Worm (Caenorhabditis elegans) whole organism, L3 larva: ENCODE data around the gene Y105C5B.3.
A peak's percentile ranks its signal among the peaks of the same experiment; 100 is the strongest.

ENCODE experiments used
- ama-1 ChIP-seq: fragments of 150-350 bp; optimal IDR thresholded peaks from 2 replicates; lab custom pipeline; 2018
- elt-1 ChIP-seq: fragments of 150-350 bp; optimal IDR thresholded peaks from 2 replicates; lab custom pipeline; 2014; ENCODE audit warnings: missing biosample characterization, missing genetic modification characterization
- fkh-10 ChIP-seq: sonication (generic microtip); optimal IDR thresholded peaks from 2 replicates; lab custom pipeline; 2017; ENCODE audit warnings: missing biosample characterization, missing genetic modification reagents, missing genetic modification characterization
- nhr-237 ChIP-seq: fragments of 150-350 bp; optimal IDR thresholded peaks from 2 replicates; lab custom pipeline; 2014; ENCODE audit warnings: missing biosample characterization, missing genetic modification characterization
- pha-4 ChIP-seq: fragments of 150-350 bp; optimal IDR thresholded peaks from 2 replicates; lab custom pipeline; 2014; ENCODE audit warnings: missing biosample characterization, missing genetic modification reagents, missing genetic modification characterization
- pqm-1 ChIP-seq: fragments of 150-350 bp; optimal IDR thresholded peaks from 2 replicates; lab custom pipeline; 2017; ENCODE audit warnings: missing biosample characterization, missing genetic modification characterization, inconsistent platforms
- unc-62 ChIP-seq: fragments of 150-350 bp; sonication (generic microtip); optimal IDR thresholded peaks from 4 replicates; lab custom pipeline; 2014; ENCODE audit warnings: missing biosample characterization, missing genetic modification reagents, missing genetic modification characterization

- TF ChIP-seq ama-1 (lab: Kevin White, UChicago) (no peak), fkh-10 (no peak), pqm-1 (tag; lab: Kevin White, UChicago) (peak; percentile 68), elt-1 (tag; lab: Kevin White, UChicago) (no peak), pha-4 (tag; lab: Kevin White, UChicago) (peak; percentile 15), nhr-237 (tag; lab: Kevin White, UChicago) (no peak), unc-62 (GFP tag; lab: Kevin White, UChicago) (no peak)
Measured at ce11 chrIV:15929831-15930230, 45.8 kb downstream of the Y105C5B.3 start.
